Worm (Caenorhabditis elegans): ENCODE measurements around the gene best-7.
"Not testable (repeated sequence)": the region's sequence is repeated elsewhere in the genome, so short reads cannot be mapped to it uniquely, and the experiment has no call there.

Gene best-7

ce11 chrIV:11230069-11230468 lies at the start of gene best-7:
Gene best-7, minus strand, starts transcription at chrIV:11230307.
- no peak for TF ChIP-seq unc-39 (tag; optimal IDR thresholded peaks at IDR 0.05)
- peak; percentile 11 for TF ChIP-seq pqm-1 (tag; optimal IDR thresholded peaks at IDR 0.05)
- peak; percentile 53 for TF ChIP-seq elt-2 (tag; optimal IDR thresholded peaks at IDR 0.05)

ce11 chrIV:11276026-11276425 lies 45.9 kb upstream of the best-7 start:
- TF ChIP-seq tbx-2 (tag; optimal IDR thresholded peaks at IDR 0.05) (no peak), daf-12 (tag; optimal IDR thresholded peaks at IDR 0.05) (no peak), nhr-76 (tag; optimal IDR thresholded peaks at IDR 0.05) (no peak), fkh-2 (tag; optimal IDR thresholded peaks at IDR 0.05) (no peak), unc-62 (GFP tag; optimal IDR thresholded peaks at IDR 0.05) (no peak), lsy-12 (tag; optimal IDR thresholded peaks at IDR 0.05) (no peak), ceh-28 (tag; optimal IDR thresholded peaks at IDR 0.05) (no peak), elt-3 (tag; optimal IDR thresholded peaks at IDR 0.05) (no peak), mdl-1 (tag; optimal IDR thresholded peaks at IDR 0.05) (no peak), ceh-9 (tag; optimal IDR thresholded peaks at IDR 0.05) (no peak), R02D3.7 (tag; optimal IDR thresholded peaks at IDR 0.05) (no peak), nhr-67 (tag; optimal IDR thresholded peaks at IDR 0.05) (no peak), jun-1 (tag; optimal IDR thresholded peaks at IDR 0.05) (no peak), mml-1 (tag; optimal IDR thresholded peaks at IDR 0.05) (no peak), unc-39 (tag; optimal IDR thresholded peaks at IDR 0.05) (no peak), pha-4 (tag; optimal IDR thresholded peaks at IDR 0.05) (no peak), ztf-4 (tag; optimal IDR thresholded peaks at IDR 0.05) (no peak)

ce11 chrIV:11273151-11273550 lies 43.0 kb upstream of the best-7 start, which contains the start of gene gtl-2:
Gene gtl-2, plus strand, starts transcription at chrIV:11273451.
- TF ChIP-seq nhr-12 (tag; optimal IDR thresholded peaks at IDR 0.05) = no peak
- TF ChIP-seq nhr-77 (tag; optimal IDR thresholded peaks at IDR 0.05) = no peak
- TF ChIP-seq elt-2 (tag; optimal IDR thresholded peaks at IDR 0.05) = no peak
- no peak for TF ChIP-seq pqm-1 (tag; optimal IDR thresholded peaks at IDR 0.05)
- TF ChIP-seq ceh-9 (tag; optimal IDR thresholded peaks at IDR 0.05) = no peak
- TF ChIP-seq elt-3 (tag; optimal IDR thresholded peaks at IDR 0.05) = no peak
- TF ChIP-seq skn-1 (tag; optimal IDR thresholded peaks at IDR 0.05) = no peak
- TF ChIP-seq eor-1 (tag; optimal IDR thresholded peaks at IDR 0.05) = no peak
- TF ChIP-seq lin-15B (tag; optimal IDR thresholded peaks at IDR 0.05) = no peak
- TF ChIP-seq elt-1 (tag; optimal IDR thresholded peaks at IDR 0.05) = no peak
- TF ChIP-seq tbx-2 (tag; optimal IDR thresholded peaks at IDR 0.05) = no peak
- no peak for TF ChIP-seq zag-1 (tag; optimal IDR thresholded peaks at IDR 0.05)
- TF ChIP-seq fos-1 (tag; optimal IDR thresholded peaks at IDR 0.05) = no peak
- TF ChIP-seq nhr-67 (tag; optimal IDR thresholded peaks at IDR 0.05) = no peak
- no peak for TF ChIP-seq ceh-82 (tag; optimal IDR thresholded peaks at IDR 0.05)

- TF ChIP-seq pha-4 (tag; optimal IDR thresholded peaks at IDR 0.05) (peak; percentile 72), elt-1 (tag; optimal IDR thresholded peaks at IDR 0.05) (no peak)
Measured at ce11 chrIV:11271262-11271661, 41.2 kb upstream of the best-7 start, which contains the start of gene nhr-7. Gene nhr-7, minus strand, starts transcription at chrIV:11271362.

- no peak for TF ChIP-seq sea-2 (GFP tag; optimal IDR thresholded peaks at IDR 0.05)
- peak; percentile 90 for TF ChIP-seq pha-4 (tag; optimal IDR thresholded peaks at IDR 0.05)
Measured at ce11 chrIV:11269483-11269882, 39.4 kb upstream of the best-7 start.

- TF ChIP-seq elt-3 (tag; optimal IDR thresholded peaks at IDR 0.05) (no peak), R02D3.7 (tag; optimal IDR thresholded peaks at IDR 0.05) (no peak), sea-2 (GFP tag; optimal IDR thresholded peaks at IDR 0.05) (no peak), zag-1 (tag; optimal IDR thresholded peaks at IDR 0.05) (no peak), jun-1 (tag; optimal IDR thresholded peaks at IDR 0.05) (no peak), nhr-25 (tag; optimal IDR thresholded peaks at IDR 0.05) (no peak), eor-1 (tag; optimal IDR thresholded peaks at IDR 0.05) (no peak), elt-2 (tag; optimal IDR thresholded peaks at IDR 0.05) (no peak), nhr-67 (tag; optimal IDR thresholded peaks at IDR 0.05) (no peak)
Measured at ce11 chrIV:11266090-11266489, 36.0 kb upstream of the best-7 start, which contains the start of gene col-127. Gene col-127, minus strand, starts transcription at chrIV:11266190.

ce11 chrIV:11263101-11263500 lies 33.0 kb upstream of the best-7 start, which contains the start of gene col-126:
Gene col-126, plus strand, starts transcription at chrIV:11263401.
- not testable (repeated sequence) for TF ChIP-seq lin-39, mml-1, lsy-12 (tag; optimal IDR thresholded peaks at IDR 0.05)
